Worm (Caenorhabditis elegans) whole organism, early embryonic: ENCODE measurements around the gene rev-1.

Source experiments
- aly-1 ChIP-seq: sonication (generic microtip); optimal IDR thresholded peaks from 2 replicates; lab custom pipeline; 2016; ENCODE audit warnings: missing genetic modification characterization, missing compliant biosample characterization
- pes-1 ChIP-seq: fragments of 200-800 bp; sonication (Bioruptor generic); IDR thresholded peaks from 2 replicates; pipeline ENCODE4 v1.3.6; 2022; ENCODE audit warnings: missing genetic modification reagents, missing genetic modification characterization, missing compliant biosample characterization

DNA sequence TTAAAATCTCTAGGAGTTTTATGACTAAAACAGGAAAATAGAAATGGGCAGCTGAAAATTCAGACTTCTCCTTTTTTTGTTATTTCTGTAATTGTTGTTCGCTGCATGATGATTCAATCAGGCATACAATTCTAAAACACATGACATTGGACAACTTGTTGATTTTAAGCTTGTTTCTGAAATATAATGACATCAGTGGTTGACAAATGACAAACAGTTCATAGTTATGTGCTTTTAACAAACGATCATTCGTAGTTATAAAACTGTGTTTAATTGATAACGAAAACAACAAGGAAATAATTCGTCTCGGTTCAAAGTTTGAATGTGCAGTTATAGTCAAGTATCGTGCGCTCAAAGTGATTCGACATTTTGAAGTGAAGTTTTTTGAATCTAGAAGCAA is 47.9 kb downstream of the rev-1 start:
- TF ChIP-seq aly-1 (tag; lab: Kevin White, UChicago), result no peak
- no peak for TF ChIP-seq pes-1 (GFP tag; lab: Robert Waterston, UW)
